Fruit fly (Drosophila melanogaster): ENCODE data around the gene Strip.

The Strip gene

dm6 chr3L:3336368-3337164 lies 7.9 kb upstream of the Strip start, which contains the start of the genes Drsl6 and kst:
Gene Drsl6, minus strand, starts transcription at chr3L:3336418.
Gene kst, plus strand, starts transcription at chr3L:3336860.
- TF ChIP-seq N (GFP tag; optimal IDR thresholded peaks at IDR 0.05) (no peak), brk (GFP tag; optimal IDR thresholded peaks at IDR 0.05) (no peak), Hr83 (GFP tag; optimal IDR thresholded peaks at IDR 0.05; ENCODE audit: poor library complexity, severe bottlenecking) (peak; percentile 67), CG9705 (GFP tag; optimal IDR thresholded peaks at IDR 0.05) (no peak), CrebA (GFP tag; optimal IDR thresholded peaks at IDR 0.05; ENCODE audit: borderline replicate concordance) (no peak), Abd-B (GFP tag; optimal IDR thresholded peaks at IDR 0.05) (no peak), br (GFP tag; optimal IDR thresholded peaks at IDR 0.05) (no peak), rgr (GFP tag; optimal IDR thresholded peaks at IDR 0.05) (peak; percentile 19), sage (GFP tag; optimal IDR thresholded peaks at IDR 0.05) (no peak), Vsx2 (GFP tag; optimal IDR thresholded peaks at IDR 0.05; ENCODE audit: partially characterized antibody) (peak; percentile 52), Myc (optimal IDR thresholded peaks at IDR 0.05) (no peak), Mio (GFP tag; optimal IDR thresholded peaks at IDR 0.05) (no peak), Hr78 (GFP tag; optimal IDR thresholded peaks at IDR 0.05) (no peak), Hnf4 (GFP tag; optimal IDR thresholded peaks at IDR 0.05) (peak; percentile 16), psq (GFP tag; optimal IDR thresholded peaks at IDR 0.05) (no peak), CG32264 (GFP tag; optimal IDR thresholded peaks at IDR 0.05) (no peak), Sp1 (GFP tag; optimal IDR thresholded peaks at IDR 0.05) (peak; percentile 47), woc (GFP tag; optimal IDR thresholded peaks at IDR 0.05) (no peak), Jra (GFP tag; optimal IDR thresholded peaks at IDR 0.05) (no peak), OdsH (GFP tag; optimal IDR thresholded peaks at IDR 0.05) (no peak), Rel (GFP tag; optimal IDR thresholded peaks at IDR 0.05) (no peak), Rel (tag; optimal IDR thresholded peaks at IDR 0.05) (peak; percentile 27), fru (GFP tag; optimal IDR thresholded peaks at IDR 0.05) (no peak), foxo (GFP tag; optimal IDR thresholded peaks at IDR 0.05) (no peak), lola (GFP tag; optimal IDR thresholded peaks at IDR 0.05) (no peak), tai (GFP tag; optimal IDR thresholded peaks at IDR 0.05) (no peak), usp (GFP tag; optimal IDR thresholded peaks at IDR 0.05) (no peak), dmrt93B (GFP tag; optimal IDR thresholded peaks at IDR 0.05) (no peak), HLH106 (tag; optimal IDR thresholded peaks at IDR 0.05) (peak; percentile 23), ey (GFP tag; optimal IDR thresholded peaks at IDR 0.05) (no peak), GATAd (GFP tag; optimal IDR thresholded peaks at IDR 0.05) (no peak), dsf (GFP tag; optimal IDR thresholded peaks at IDR 0.05; ENCODE audit: borderline replicate concordance) (no peak), Dif (GFP tag; optimal IDR thresholded peaks at IDR 0.05; ENCODE audit: partially characterized antibody) (peak; percentile 59), jim (GFP tag; optimal IDR thresholded peaks at IDR 0.05) (peak; percentile 80), Dfd (GFP tag; optimal IDR thresholded peaks at IDR 0.05) (no peak), dl (GFP tag; optimal IDR thresholded peaks at IDR 0.05; ENCODE audit: insufficient read depth in 1 of 2, partially characterized antibody in 2 of 2) (no peak), h (GFP tag; optimal IDR thresholded peaks at IDR 0.05) (peak; percentile 13), sv (GFP tag; optimal IDR thresholded peaks at IDR 0.05) (peak; percentile 19), pan (optimal IDR thresholded peaks at IDR 0.05) (no peak)

- TF ChIP-seq Hr78 (GFP tag; optimal IDR thresholded peaks at IDR 0.05) (no peak), Hr83 (GFP tag; optimal IDR thresholded peaks at IDR 0.05; ENCODE audit: poor library complexity, severe bottlenecking) (no peak), dl (GFP tag; optimal IDR thresholded peaks at IDR 0.05; ENCODE audit: insufficient read depth in 1 of 2, partially characterized antibody in 2 of 2) (no peak), fru (GFP tag; optimal IDR thresholded peaks at IDR 0.05) (no peak), foxo (GFP tag; optimal IDR thresholded peaks at IDR 0.05) (no peak), woc (GFP tag; optimal IDR thresholded peaks at IDR 0.05) (no peak), Sp1 (GFP tag; optimal IDR thresholded peaks at IDR 0.05) (no peak), rgr (GFP tag; optimal IDR thresholded peaks at IDR 0.05) (no peak), h (GFP tag; optimal IDR thresholded peaks at IDR 0.05) (no peak), lola (GFP tag; optimal IDR thresholded peaks at IDR 0.05) (no peak), CG9705 (GFP tag; optimal IDR thresholded peaks at IDR 0.05) (no peak), CrebA (GFP tag; optimal IDR thresholded peaks at IDR 0.05; ENCODE audit: borderline replicate concordance) (no peak), Jra (GFP tag; optimal IDR thresholded peaks at IDR 0.05) (no peak), sage (GFP tag; optimal IDR thresholded peaks at IDR 0.05) (no peak), brk (GFP tag; optimal IDR thresholded peaks at IDR 0.05) (no peak), Dif (GFP tag; optimal IDR thresholded peaks at IDR 0.05; ENCODE audit: partially characterized antibody) (no peak), dmrt93B (GFP tag; optimal IDR thresholded peaks at IDR 0.05) (no peak)
Observed at dm6 chr3L:3335688-3336087, 7.0 kb upstream of the Strip start, which contains the start of gene Drsl1. Gene Drsl1, minus strand, starts transcription at chr3L:3335788.

All from whole organism, wandering third instar larva.